Fruit fly (Drosophila melanogaster): ENCODE measurements around the gene CG7320.

Gene CG7320

dm6 chr3L:18243673-18244072, 42.4 kb downstream of the CG7320 start:
- TF ChIP-seq noc (tag; optimal IDR thresholded peaks at IDR 0.05), result no peak

DNA sequence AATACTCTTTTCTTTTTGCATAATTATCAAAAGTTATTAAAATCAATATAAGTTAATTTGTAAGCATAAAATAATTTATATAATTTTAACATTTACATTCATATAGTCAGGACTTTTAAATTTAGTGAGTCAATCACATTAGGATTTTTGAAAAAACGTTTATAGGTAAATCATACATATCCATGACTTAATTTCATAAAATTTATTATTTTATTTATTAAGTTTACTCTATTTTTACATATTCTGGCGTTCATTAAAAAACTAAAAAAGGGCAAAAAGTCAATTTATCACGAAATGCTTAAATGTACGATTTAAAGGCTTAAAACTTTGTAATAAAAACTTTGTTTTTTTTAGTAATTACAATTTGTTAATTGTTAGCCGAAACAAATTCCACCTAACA, 42.9 kb downstream of the CG7320 start:
- TF ChIP-seq noc (tag; optimal IDR thresholded peaks at IDR 0.05), result no peak

dm6 chr3L:18244982-18245708, 43.9 kb downstream of the CG7320 start:
- TF ChIP-seq noc (tag; optimal IDR thresholded peaks at IDR 0.05), result no peak

DNA sequence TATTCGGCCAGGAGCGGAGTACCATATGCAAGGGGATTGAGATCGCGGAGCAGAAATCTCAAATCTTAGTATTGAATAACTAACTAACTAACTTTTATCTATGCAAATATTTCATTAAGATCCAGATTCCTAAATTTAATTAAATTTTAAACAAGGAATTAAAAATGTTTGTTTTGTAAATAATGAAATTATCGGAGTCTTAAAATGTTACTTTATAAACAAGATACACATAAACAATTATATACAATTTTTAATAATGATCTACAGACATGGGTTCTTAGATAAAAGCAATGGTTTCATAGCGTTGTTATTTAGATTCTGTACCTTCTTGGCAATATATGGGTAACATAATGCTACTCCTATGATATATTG, 44.4 kb downstream of the CG7320 start:
- no peak for TF ChIP-seq noc (tag; optimal IDR thresholded peaks at IDR 0.05)

DNA sequence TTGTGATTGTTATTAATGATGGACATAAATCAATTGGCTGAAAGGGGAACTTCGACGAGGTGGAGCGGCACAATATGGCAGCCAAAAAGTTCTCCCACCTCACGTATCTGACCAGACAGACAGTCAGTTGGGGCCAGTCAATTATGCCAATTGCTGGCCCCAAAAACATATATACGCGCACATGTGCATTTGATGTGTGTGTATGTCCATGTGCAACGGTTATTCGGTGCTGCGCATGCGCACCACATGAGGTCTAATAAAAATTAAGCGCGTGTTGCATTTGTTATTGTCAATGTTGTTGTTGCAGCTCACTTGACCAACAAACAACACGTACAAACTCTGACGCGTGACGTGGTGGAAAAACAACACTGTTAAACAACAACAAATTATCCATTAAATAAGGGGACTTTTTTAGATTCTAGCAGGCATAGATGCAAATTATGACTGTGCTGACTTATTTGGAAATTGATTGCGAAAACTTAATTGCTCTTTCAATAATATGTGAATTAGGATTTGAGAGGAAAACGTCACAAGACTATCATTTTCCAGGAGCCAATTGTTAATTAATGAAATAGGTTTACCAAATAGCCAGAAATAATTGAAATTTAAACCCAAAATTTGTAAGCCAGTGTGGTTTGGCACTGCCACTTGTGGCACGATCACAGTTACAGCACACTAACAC, 47.0 kb downstream of the CG7320 start:
- TF ChIP-seq noc (tag; optimal IDR thresholded peaks at IDR 0.05), result no peak

- TF ChIP-seq noc (tag; optimal IDR thresholded peaks at IDR 0.05), result no peak
These were observed 47.5 kb downstream of the CG7320 start for dm6 chr3L:18248815-18249214.

dm6 chr3L:18250652-18251051, 49.4 kb downstream of the CG7320 start:
- TF ChIP-seq noc (tag; optimal IDR thresholded peaks at IDR 0.05), result no peak

- no peak for TF ChIP-seq noc (tag; optimal IDR thresholded peaks at IDR 0.05)
These were observed 50.5 kb downstream of the CG7320 start, which contains the start of gene CheA75a for dm6 chr3L:18251788-18252187. TSS of gene CheA75a (plus strand) at chr3L:18252088.
